Fruit fly (Drosophila melanogaster) whole organism, embryonic: ENCODE results near the gene Jhbp12.

Experiments used
- Ada2b ChIP-seq: fragments of 200-800 bp; sonication (Bioruptor generic); IDR thresholded peaks from 2 replicates; pipeline ENCODE4 v1.3.6; 2022; ENCODE audit warnings: missing biosample characterization, missing genetic modification characterization
- Atf3 ChIP-seq: fragments of 200-800 bp; sonication (Bioruptor generic); optimal IDR thresholded peaks from 3 replicates; lab custom pipeline; 2016; ENCODE audit warnings: missing biosample characterization, missing genetic modification characterization
- BtbVII ChIP-seq: fragments of 200-800 bp; sonication (Bioruptor generic); optimal IDR thresholded peaks from 3 replicates; lab custom pipeline; 2017; ENCODE audit warnings: missing biosample characterization, mild to moderate bottlenecking, missing genetic modification characterization
- CG11456 ChIP-seq: fragments of 200-800 bp; sonication (Bioruptor generic); IDR thresholded peaks from 3 replicates; pipeline ENCODE4 v1.3.6; 2022; ENCODE audit warnings: missing biosample characterization, missing genetic modification characterization
- CG15073 ChIP-seq: fragments of 200-800 bp; sonication (Bioruptor generic); optimal IDR thresholded peaks from 2 replicates; lab custom pipeline; 2016; ENCODE audit warnings: missing biosample characterization, missing genetic modification characterization
- CG15696 ChIP-seq: fragments of 200-800 bp; sonication (Bioruptor generic); optimal IDR thresholded peaks from 2 replicates; lab custom pipeline; 2019; ENCODE audit warnings: missing biosample characterization, mild to moderate bottlenecking, missing genetic modification characterization, moderate library complexity
- CG30431 ChIP-seq: fragments of 200-800 bp; sonication (Bioruptor generic); optimal IDR thresholded peaks from 2 replicates; lab custom pipeline; 2017; ENCODE audit warnings: missing biosample characterization, missing genetic modification characterization
- CG31224 ChIP-seq: fragments of 200-800 bp; sonication (Bioruptor generic); IDR thresholded peaks from 2 replicates; pipeline ENCODE4 v1.3.6; 2022; ENCODE audit warnings: missing biosample characterization, missing genetic modification characterization
- CG31441 ChIP-seq: fragments of 200-800 bp; sonication (Bioruptor generic); IDR thresholded peaks from 2 replicates; pipeline ENCODE4 v1.3.6; 2022; ENCODE audit warnings: missing biosample characterization, missing genetic modification characterization
- CG34376 ChIP-seq: fragments of 200-800 bp; sonication (Bioruptor generic); optimal IDR thresholded peaks from 2 replicates; lab custom pipeline; 2018; ENCODE audit warnings: missing biosample characterization, mild to moderate bottlenecking, missing genetic modification characterization
- CG4404 ChIP-seq: fragments of 200-800 bp; sonication (Bioruptor generic); IDR thresholded peaks from 2 replicates; pipeline ENCODE4 v1.3.6; 2022; ENCODE audit warnings: missing biosample characterization, missing genetic modification characterization
- CG5245 ChIP-seq: fragments of 200-800 bp; sonication (Bioruptor generic); optimal IDR thresholded peaks from 3 replicates; lab custom pipeline; 2016; ENCODE audit warnings: missing biosample characterization, missing genetic modification characterization
- CG7372 ChIP-seq: fragments of 200-800 bp; sonication (Bioruptor generic); IDR thresholded peaks from 2 replicates; pipeline ENCODE4 v1.3.6; 2022; ENCODE audit warnings: missing biosample characterization, missing genetic modification characterization
- CG7987 ChIP-seq: fragments of 200-800 bp; sonication (Bioruptor generic); optimal IDR thresholded peaks from 2 replicates; lab custom pipeline; 2018; ENCODE audit warnings: missing biosample characterization, mild to moderate bottlenecking, missing genetic modification characterization, moderate library complexity
- CG8924 ChIP-seq: fragments of 200-800 bp; optimal IDR thresholded peaks from 3 replicates; lab custom pipeline; 2019; ENCODE audit warnings: missing biosample characterization, mild to moderate bottlenecking, missing genetic modification characterization, moderate library complexity
- CG8944 ChIP-seq: fragments of 200-800 bp; sonication (Bioruptor generic); optimal IDR thresholded peaks from 3 replicates; lab custom pipeline; 2016; ENCODE audit warnings: missing biosample characterization, missing genetic modification characterization
- Dbx ChIP-seq: fragments of 200-800 bp; sonication (Bioruptor generic); IDR thresholded peaks from 3 replicates; pipeline ENCODE4 v1.3.6; 2022; ENCODE audit warnings: missing biosample characterization, missing genetic modification characterization
- Dip2 ChIP-seq: fragments of 200-800 bp; sonication (Bioruptor generic); IDR thresholded peaks from 2 replicates; pipeline ENCODE4 v1.3.6; 2022; ENCODE audit warnings: missing biosample characterization, missing genetic modification characterization
- Ets65A ChIP-seq: fragments of 200-800 bp; sonication (Bioruptor generic); peaks from one replicate; lab custom pipeline; 2016; ENCODE audit warnings: missing biosample characterization, missing genetic modification characterization
- Fer1 ChIP-seq: fragments of 200-800 bp; sonication (Bioruptor generic); optimal IDR thresholded peaks from 2 replicates; lab custom pipeline; 2017; ENCODE audit warnings: missing biosample characterization, mild to moderate bottlenecking, missing genetic modification characterization
- Gug ChIP-seq: fragments of 200-800 bp; sonication (Bioruptor generic); IDR thresholded peaks from 4 replicates; pipeline ENCODE4 v1.3.6; 2022; ENCODE audit warnings: missing biosample characterization, missing genetic modification characterization
- H15 ChIP-seq: fragments of 200-800 bp; sonication (Bioruptor generic); IDR thresholded peaks from 3 replicates; pipeline ENCODE4 v1.3.6; 2022; ENCODE audit warnings: missing biosample characterization, missing genetic modification characterization
- HmgZ ChIP-seq: fragments of 200-800 bp; sonication (Bioruptor generic); optimal IDR thresholded peaks from 2 replicates; lab custom pipeline; 2018; ENCODE audit warnings: missing biosample characterization, mild to moderate bottlenecking, missing genetic modification characterization
- Hmr ChIP-seq: fragments of 200-800 bp; sonication (Bioruptor generic); optimal IDR thresholded peaks from 3 replicates; lab custom pipeline; 2017; ENCODE audit warnings: mild to moderate bottlenecking, missing biosample characterization, missing genetic modification reagents, missing genetic modification characterization
- Mad ChIP-seq: fragments of 200-800 bp; sonication (Bioruptor generic); optimal IDR thresholded peaks from 2 replicates; lab custom pipeline; 2016; ENCODE audit warnings: missing biosample characterization, missing genetic modification characterization
- Nf-YA ChIP-seq: fragments of 200-800 bp; sonication (Bioruptor generic); IDR thresholded peaks from 2 replicates; pipeline ENCODE4 v1.3.6; 2022; ENCODE audit warnings: missing biosample characterization, missing genetic modification characterization
- Nf-YB ChIP-seq: fragments of 200-800 bp; sonication (Bioruptor generic); optimal IDR thresholded peaks from 3 replicates; lab custom pipeline; 2019; ENCODE audit warnings: missing biosample characterization, mild to moderate bottlenecking, missing genetic modification characterization, moderate library complexity
- Poxn ChIP-seq: fragments of 200-800 bp; sonication (Bioruptor generic); IDR thresholded peaks from 2 replicates; pipeline ENCODE4 v1.3.6; 2022; ENCODE audit warnings: missing biosample characterization, missing genetic modification characterization
- Side ChIP-seq: fragments of 200-800 bp; sonication (Bioruptor generic); optimal IDR thresholded peaks from 2 replicates; lab custom pipeline; 2016; ENCODE audit warnings: missing biosample characterization, missing genetic modification characterization
- ac ChIP-seq: fragments of 200-800 bp; sonication (Bioruptor generic); optimal IDR thresholded peaks from 3 replicates; lab custom pipeline; 2017; ENCODE audit warnings: missing biosample characterization, mild to moderate bottlenecking, missing genetic modification characterization
- corto ChIP-seq: fragments of 200-800 bp; sonication (Bioruptor generic); optimal IDR thresholded peaks from 2 replicates; lab custom pipeline; 2016; ENCODE audit warnings: missing biosample characterization, mild to moderate bottlenecking, missing genetic modification characterization, moderate library complexity
- crc ChIP-seq: fragments of 200-800 bp; sonication (Bioruptor generic); optimal IDR thresholded peaks from 2 replicates; lab custom pipeline; 2016; ENCODE audit warnings: missing biosample characterization, missing genetic modification characterization
- croc ChIP-seq: fragments of 200-800 bp; sonication (Bioruptor generic); conservative IDR thresholded peaks from 3 replicates; pipeline ENCODE4 v1.3.6; 2022; ENCODE audit warnings: missing biosample characterization, missing genetic modification characterization
- eyg ChIP-seq: fragments of 200-800 bp; sonication (Bioruptor generic); optimal IDR thresholded peaks from 3 replicates; lab custom pipeline; 2016; ENCODE audit warnings: missing biosample characterization, missing genetic modification characterization
- fd102C ChIP-seq: fragments of 200-800 bp; sonication (Bioruptor generic); optimal IDR thresholded peaks from 2 replicates; lab custom pipeline; 2018; ENCODE audit warnings: missing biosample characterization, mild to moderate bottlenecking, missing genetic modification characterization, moderate library complexity
- gce ChIP-seq: fragments of 200-800 bp; sonication (Bioruptor generic); IDR thresholded peaks from 3 replicates; pipeline ENCODE4 v1.3.6; 2022; ENCODE audit warnings: missing biosample characterization, missing genetic modification characterization
- ham ChIP-seq: fragments of 200-800 bp; sonication (Bioruptor generic); IDR thresholded peaks from 2 replicates; pipeline ENCODE4 v1.3.6; 2022; ENCODE audit warnings: missing biosample characterization, missing genetic modification characterization
- hkb ChIP-seq, 2 experiments: fragments of 200-800 bp in 1 of 2; fragments of >200 bp in 1 of 2; sonication (Bioruptor generic) in 1 of 2; IDR thresholded peaks in 1 of 2; optimal IDR thresholded peaks in 1 of 2; 2 replicates each; pipeline versions ENCODE4 v1.3.6 to Lab custom; 2017 to 2022; ENCODE audit warnings: missing biosample characterization in 1 of 2, missing genetic modification characterization in 1 of 2
- kah ChIP-seq: fragments of 200-800 bp; sonication (Bioruptor generic); optimal IDR thresholded peaks from 2 replicates; lab custom pipeline; 2018; ENCODE audit warnings: missing biosample characterization, mild to moderate bottlenecking, missing genetic modification characterization
- ken ChIP-seq: fragments of 200-800 bp; sonication (Bioruptor generic); IDR thresholded peaks from 3 replicates; pipeline ENCODE4 v1.3.6; 2022; ENCODE audit warnings: missing biosample characterization, missing genetic modification characterization
- luna ChIP-seq: fragments of 200-800 bp; sonication (Bioruptor generic); optimal IDR thresholded peaks from 2 replicates; lab custom pipeline; 2016; ENCODE audit warnings: missing biosample characterization, missing genetic modification characterization
- mld ChIP-seq: fragments of 200-800 bp; sonication (Bioruptor generic); IDR thresholded peaks from 3 replicates; pipeline ENCODE4 v1.3.6; 2022; ENCODE audit warnings: missing biosample characterization, missing genetic modification characterization; ENCODE audit not compliant: partially characterized antibody
- odd ChIP-seq: fragments of 200-800 bp; sonication (Bioruptor generic); optimal IDR thresholded peaks from 2 replicates; lab custom pipeline; 2017; ENCODE audit warnings: missing biosample characterization, mild to moderate bottlenecking, missing genetic modification characterization
- pan ChIP-seq, 4 experiments: fragments of >200 bp in 3 of 4; fragments of 200-800 bp in 1 of 4; sonication (Bioruptor generic) in 1 of 4; optimal IDR thresholded peaks in 3 of 4; IDR thresholded peaks in 1 of 4; 2 replicates each; pipeline versions ENCODE4 v1.3.6 to Lab custom; 2017 to 2022; ENCODE audit warnings: missing biosample characterization in 2 of 4, missing genetic modification characterization in 2 of 4, mixed read lengths in 1 of 4
- rib ChIP-seq: fragments of 200-800 bp; sonication (Bioruptor generic); IDR thresholded peaks from 2 replicates; pipeline ENCODE4 v1.3.6; 2022; ENCODE audit warnings: missing biosample characterization, missing genetic modification characterization
- shn ChIP-seq: fragments of 200-800 bp; sonication (Bioruptor generic); optimal IDR thresholded peaks from 3 replicates; lab custom pipeline; 2016; ENCODE audit warnings: missing biosample characterization, missing genetic modification characterization
- slp2 ChIP-seq: fragments of 200-800 bp; sonication (Bioruptor generic); optimal IDR thresholded peaks from 2 replicates; lab custom pipeline; 2016; ENCODE audit warnings: missing biosample characterization, missing genetic modification characterization
- stwl ChIP-seq: fragments of 200-800 bp; sonication (Bioruptor generic); optimal IDR thresholded peaks from 3 replicates; lab custom pipeline; 2018; ENCODE audit warnings: missing biosample characterization, mild to moderate bottlenecking, missing genetic modification characterization, moderate library complexity
- sug ChIP-seq: fragments of 200-800 bp; optimal IDR thresholded peaks from 2 replicates; lab custom pipeline; 2019; ENCODE audit warnings: missing biosample characterization, mild to moderate bottlenecking, missing genetic modification characterization, moderate library complexity
- trem ChIP-seq: fragments of 200-800 bp; optimal IDR thresholded peaks from 3 replicates; lab custom pipeline; 2019; ENCODE audit warnings: missing biosample characterization, mild to moderate bottlenecking, missing genetic modification characterization, moderate library complexity
- yki ChIP-seq: fragments of >200 bp; optimal IDR thresholded peaks from 3 replicates; lab custom pipeline; 2018

Jhbp12 gene

dm6 chr3R:24544388-24544787 lies 19.8 kb downstream of the Jhbp12 start, which contains the start of gene Esyt2 (continued):
- peak; percentile 83 for TF ChIP-seq Hmr (GFP tag; lab: Kevin White, UChicago)
- TF ChIP-seq mld (GFP tag; lab: Robert Waterston, UW), result no peak
- TF ChIP-seq CG4404 (GFP tag; lab: Robert Waterston, UW), result peak; percentile 15; the same call in 1 of the 2 replicates
- no peak for TF ChIP-seq stwl (tag; lab: Kevin White, UChicago)
- TF ChIP-seq CG8924 (tag; lab: Kevin White, UChicago), result peak; percentile 23
- no peak for TF ChIP-seq CG15073 (GFP tag; lab: Kevin White, UChicago)
- no peak for TF ChIP-seq odd (GFP tag; lab: Kevin White, UChicago)
- no peak for TF ChIP-seq Ada2b (GFP tag; lab: Robert Waterston, UW)
- no peak for TF ChIP-seq CG15696 (tag; lab: Kevin White, UChicago)
- no peak for TF ChIP-seq croc (GFP tag; lab: Robert Waterston, UW)
- TF ChIP-seq CG34376 (GFP tag; lab: Kevin White, UChicago), result no peak
- no peak for TF ChIP-seq Side
- no peak for TF ChIP-seq CG30431
- TF ChIP-seq rib, result no peak
- TF ChIP-seq crc (GFP tag; lab: Kevin White, UChicago), result no peak
- TF ChIP-seq fd102C (GFP tag; lab: Kevin White, UChicago), result no peak
- 0 out of 3 replicates have a peak, but pooled peaks have one; percentile 47 for TF ChIP-seq H15
- TF ChIP-seq Dip2 (GFP tag; lab: Robert Waterston, UW), result no peak
- no peak for TF ChIP-seq Poxn (GFP tag; lab: Robert Waterston, UW)
- no peak for TF ChIP-seq eyg (GFP tag; lab: Kevin White, UChicago)
- TF ChIP-seq HmgZ (tag; lab: Kevin White, UChicago), result no peak
- no peak for TF ChIP-seq yki (lab: Kevin White, UChicago)
- TF ChIP-seq shn (GFP tag; lab: Kevin White, UChicago), result no peak
- TF ChIP-seq Nf-YB (GFP tag; lab: Kevin White, UChicago), result no peak
- peak; percentile 46 for TF ChIP-seq Fer1 (GFP tag; lab: Kevin White, UChicago)
- TF ChIP-seq CG8944 (GFP tag; lab: Kevin White, UChicago), result no peak
- 0 out of 2 replicates have a peak, but pooled peaks have one; percentile 20 for TF ChIP-seq CG31441
- TF ChIP-seq Ets65A, result no peak
- peak; percentile 37; the same call in 1 of the 3 replicates for TF ChIP-seq Dbx (GFP tag; lab: Robert Waterston, UW)
- TF ChIP-seq ham, result no peak
- TF ChIP-seq CG7372 (GFP tag; lab: Robert Waterston, UW), result 0 out of 2 replicates have a peak, but pooled peaks have one; percentile 36
- TF ChIP-seq CG11456 (GFP tag; lab: Robert Waterston, UW), result peak; percentile 53; the same call in 2 of the 3 replicates
- no peak for TF ChIP-seq Nf-YA (GFP tag; lab: Robert Waterston, UW)
- TF ChIP-seq kah (GFP tag; lab: Kevin White, UChicago), result peak; percentile 65
- no peak for TF ChIP-seq Mad (GFP tag; lab: Kevin White, UChicago)
- peak; percentile 17 for TF ChIP-seq CG7987 (GFP tag; lab: Kevin White, UChicago)
- no peak for TF ChIP-seq hkb (optimal IDR thresholded peaks at IDR 0.05; lab: Kevin White, UChicago)
- peak; percentile 81 for TF ChIP-seq hkb (GFP tag; IDR thresholded peaks at IDR 0.05; lab: Robert Waterston, UW)
- TF ChIP-seq luna (GFP tag; lab: Kevin White, UChicago), result no peak
- TF ChIP-seq CG31224 (GFP tag; lab: Robert Waterston, UW), result peak; percentile 59; the same call in 1 of the 2 replicates
- no peak for TF ChIP-seq CG5245 (GFP tag; lab: Kevin White, UChicago)
- TF ChIP-seq corto, result no peak
- TF ChIP-seq ac, result no peak
- TF ChIP-seq ken (GFP tag; lab: Robert Waterston, UW), result no peak
- no peak for TF ChIP-seq sug
- no peak for TF ChIP-seq Atf3 (GFP tag; lab: Kevin White, UChicago)
- TF ChIP-seq pan (optimal IDR thresholded peaks at IDR 0.05; lab: Kevin White, UChicago), result no peak
- peak in 1 of 2 experiments; percentile 55 for TF ChIP-seq pan (GFP tag; optimal IDR thresholded peaks at IDR 0.05 in 1 of 2, IDR thresholded peaks at IDR 0.05 in 1 of 2)
- no peak for TF ChIP-seq gce (GFP tag; lab: Robert Waterston, UW)
- TF ChIP-seq trem (tag; lab: Kevin White, UChicago), result no peak
- peak; percentile 66; the same call in 2 of the 4 replicates for TF ChIP-seq Gug
- TF ChIP-seq slp2 (GFP tag; lab: Kevin White, UChicago), result no peak
- no peak for TF ChIP-seq BtbVII (GFP tag; lab: Kevin White, UChicago)
